Worm (Caenorhabditis elegans): Measurements from ENCODE around the gene myrf-2.

DNA sequence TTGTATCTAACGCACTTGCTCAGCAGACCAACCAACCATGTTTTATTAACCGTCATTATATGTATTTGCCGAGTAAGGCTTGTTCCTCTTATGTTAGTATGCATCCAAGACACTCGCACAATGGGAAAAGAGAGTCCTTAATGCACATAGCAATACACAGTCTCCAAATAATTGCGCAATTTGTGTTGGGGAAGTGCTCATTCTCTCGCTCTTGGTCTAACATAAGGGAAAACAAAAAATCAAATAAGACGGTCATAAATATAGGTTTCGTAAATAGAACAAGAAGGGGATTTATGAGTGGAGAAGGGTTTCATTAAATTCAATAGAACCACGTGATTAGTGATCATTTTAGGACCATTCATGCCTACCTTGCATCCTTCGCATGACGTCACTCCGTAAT, 9.3 kb upstream of the myrf-2 start:
- TF ChIP-seq unc-62 (GFP tag; optimal IDR thresholded peaks at IDR 0.05) (no peak), hmg-1.2 (GFP tag; IDR thresholded peaks at IDR 0.05) (no peak), repo-1 (tag; optimal IDR thresholded peaks at IDR 0.05) (no peak), rpc-1 (optimal IDR thresholded peaks at IDR 0.05) (no peak), rpc-1 (tag; optimal IDR thresholded peaks at IDR 0.05) (no peak), xnd-1 (tag; optimal IDR thresholded peaks at IDR 0.05) (no peak), tbx-9 (tag; optimal IDR thresholded peaks at IDR 0.05; ENCODE audit: borderline replicate concordance) (no peak), let-526 (GFP tag; IDR thresholded peaks at IDR 0.05) (no peak), rec-8 (tag; optimal IDR thresholded peaks at IDR 0.05) (no peak), efl-1 (GFP tag; optimal IDR thresholded peaks at IDR 0.05) (no peak)

Measured in whole organism, young adult.